Fruit fly (Drosophila melanogaster): ENCODE results near the gene Spg7.

The Spg7 gene

DNA sequence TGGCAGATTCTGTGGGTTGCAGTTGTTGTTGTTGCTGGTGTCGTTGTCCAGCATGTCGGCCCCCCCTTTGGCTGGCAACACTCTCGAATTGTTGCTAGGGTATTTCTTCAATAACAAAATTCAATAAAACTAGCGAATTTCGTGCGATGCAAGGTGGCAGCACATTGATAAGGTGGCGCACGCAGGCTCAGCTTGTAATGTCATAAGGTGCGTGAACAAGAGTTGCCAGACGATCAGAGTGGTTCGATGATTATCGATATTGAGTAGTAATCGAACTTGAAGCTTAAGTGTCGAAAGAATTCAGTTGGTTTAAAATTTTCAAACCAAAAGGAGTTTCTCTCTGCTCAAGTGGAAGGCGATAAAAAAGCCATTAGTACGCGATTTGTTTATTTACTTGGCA lies 22.1 kb upstream of the Spg7 start, which contains the start of gene CG2701 (continued):
- TF ChIP-seq Doc3 (GFP tag; IDR thresholded peaks at IDR 0.05; ENCODE audit: partially characterized antibody), result peak; percentile 31; the same call in 1 of the 3 replicates
- no peak for TF ChIP-seq HHEX (GFP tag; optimal IDR thresholded peaks at IDR 0.05)
- peak; percentile 20 to 25 for TF ChIP-seq dpn (GFP tag; optimal IDR thresholded peaks at IDR 0.05)
- TF ChIP-seq CG43689 (GFP tag; IDR thresholded peaks at IDR 0.05), result no peak
- TF ChIP-seq Atf6 (GFP tag; IDR thresholded peaks at IDR 0.05), result no peak
- no peak for TF ChIP-seq cg (GFP tag; optimal IDR thresholded peaks at IDR 0.05)
- TF ChIP-seq CG17829 (tag; optimal IDR thresholded peaks at IDR 0.05), result peak; percentile 7
- TF ChIP-seq CG16863 (GFP tag; optimal IDR thresholded peaks at IDR 0.05), result no peak
- no peak for TF ChIP-seq Dek (tag; optimal IDR thresholded peaks at IDR 0.05)
- no peak for TF ChIP-seq odd (GFP tag; optimal IDR thresholded peaks at IDR 0.05)
- TF ChIP-seq CG15479 (GFP tag; optimal IDR thresholded peaks at IDR 0.05), result no peak
- no peak for TF ChIP-seq CG4328 (GFP tag; optimal IDR thresholded peaks at IDR 0.05)
- TF ChIP-seq Nf-YB (GFP tag; optimal IDR thresholded peaks at IDR 0.05), result no peak
- peak; percentile 78 for TF ChIP-seq Neu2 (GFP tag; optimal IDR thresholded peaks at IDR 0.05; ENCODE audit: borderline replicate concordance)
- no peak for TF ChIP-seq tll (GFP tag; optimal IDR thresholded peaks at IDR 0.05)
- TF ChIP-seq C15 (GFP tag; IDR thresholded peaks at IDR 0.05), result no peak
- TF ChIP-seq HLH3B (GFP tag; IDR thresholded peaks at IDR 0.05), result no peak
- no peak for TF ChIP-seq CG6854 (GFP tag; optimal IDR thresholded peaks at IDR 0.05)
- no peak for TF ChIP-seq CG8478 (optimal IDR thresholded peaks at IDR 0.05)
- peak; percentile 39 for TF ChIP-seq her (GFP tag; optimal IDR thresholded peaks at IDR 0.05)
- no peak for TF ChIP-seq ham (GFP tag; IDR thresholded peaks at IDR 0.05)
- TF ChIP-seq twi (tag; optimal IDR thresholded peaks at IDR 0.05), result no peak
- no peak for TF ChIP-seq az2 (GFP tag; optimal IDR thresholded peaks at IDR 0.05)
- no peak for TF ChIP-seq croc (GFP tag; conservative IDR thresholded peaks at IDR 0.05)
- TF ChIP-seq ranshi (GFP tag; IDR thresholded peaks at IDR 0.05), result no peak
- TF ChIP-seq CG4282 (GFP tag; optimal IDR thresholded peaks at IDR 0.05), result no peak
- TF ChIP-seq Doc2 (GFP tag; IDR thresholded peaks at IDR 0.05), result no peak
- no peak for TF ChIP-seq Dip2 (GFP tag; IDR thresholded peaks at IDR 0.05)
- TF ChIP-seq CG3065 (GFP tag; optimal IDR thresholded peaks at IDR 0.05), result no peak
- no peak for TF ChIP-seq CG4707 (GFP tag; optimal IDR thresholded peaks at IDR 0.05)
- no peak for TF ChIP-seq gem (tag; optimal IDR thresholded peaks at IDR 0.05)
- TF ChIP-seq CG9215 (GFP tag; IDR thresholded peaks at IDR 0.05), result no peak
- TF ChIP-seq CG8359 (GFP tag; optimal IDR thresholded peaks at IDR 0.05; ENCODE audit: borderline replicate concordance), result no peak
- TF ChIP-seq CG4424 (GFP tag; optimal IDR thresholded peaks at IDR 0.05), result no peak
- TF ChIP-seq CG9797 (GFP tag; optimal IDR thresholded peaks at IDR 0.05), result peak; percentile 8
- TF ChIP-seq pros (GFP tag; optimal IDR thresholded peaks at IDR 0.05), result no peak
- peak; percentile 32 for TF ChIP-seq gfzf (GFP tag; optimal IDR thresholded peaks at IDR 0.05)
- TF ChIP-seq E2f2 (GFP tag; IDR thresholded peaks at IDR 0.05), result peak; percentile 77
- peak; percentile 43 for TF ChIP-seq CG2120 (GFP tag; optimal IDR thresholded peaks at IDR 0.05)
- TF ChIP-seq Abd-B (GFP tag; optimal IDR thresholded peaks at IDR 0.05), result no peak
- TF ChIP-seq fd3F (GFP tag; optimal IDR thresholded peaks at IDR 0.05), result no peak
- no peak for TF ChIP-seq insv (GFP tag; optimal IDR thresholded peaks at IDR 0.05)
- TF ChIP-seq Dll (GFP tag; IDR thresholded peaks at IDR 0.05; ENCODE audit: partially characterized antibody), result peak; percentile 71
- TF ChIP-seq eve (GFP tag; optimal IDR thresholded peaks at IDR 0.05), result no peak
- TF ChIP-seq pfk (GFP tag; optimal IDR thresholded peaks at IDR 0.05), result no peak
- peak in 1 of 2 experiments; percentile 18 for TF ChIP-seq crp (GFP tag; optimal IDR thresholded peaks at IDR 0.05)
- no peak for TF ChIP-seq cwo (GFP tag; optimal IDR thresholded peaks at IDR 0.05)
- no peak for TF ChIP-seq D (optimal IDR thresholded peaks at IDR 0.05)
- no peak for TF ChIP-seq D (GFP tag; optimal IDR thresholded peaks at IDR 0.05)
- no peak for TF ChIP-seq slp2 (GFP tag; optimal IDR thresholded peaks at IDR 0.05)
- TF ChIP-seq Lpt (GFP tag; optimal IDR thresholded peaks at IDR 0.05), result no peak
- TF ChIP-seq Hr39 (optimal IDR thresholded peaks at IDR 0.05), result no peak

All from whole organism, embryonic.